Worm (Caenorhabditis elegans) whole organism, L2 larva: Measurements from ENCODE around the gene T09F3.5.
A peak's percentile ranks its signal among the peaks of the same experiment; 100 is the strongest.

Source experiments
- C34F6.9 ChIP-seq: fragments of 150-350 bp; optimal IDR thresholded peaks from 2 replicates; lab custom pipeline; 2014; ENCODE audit warnings: missing biosample characterization, missing genetic modification characterization
- Y55F3AM.14 ChIP-seq: fragments of 200-800 bp; sonication (Bioruptor generic); optimal IDR thresholded peaks from 2 replicates; lab custom pipeline; 2018; ENCODE audit warnings: mild to moderate bottlenecking, missing genetic modification characterization, missing compliant biosample characterization
- ZK546.5 ChIP-seq: sonication (generic microtip); optimal IDR thresholded peaks from 2 replicates; lab custom pipeline; 2017; ENCODE audit warnings: missing biosample characterization, missing genetic modification characterization
- aly-2 ChIP-seq: fragments of 150-350 bp; optimal IDR thresholded peaks from 2 replicates; lab custom pipeline; 2014; ENCODE audit warnings: missing biosample characterization, missing genetic modification characterization
- ama-1 ChIP-seq: fragments of 150-350 bp; optimal IDR thresholded peaks from 2 replicates; lab custom pipeline; 2018; ENCODE audit warnings: inconsistent platforms
- blmp-1 ChIP-seq: sonication (generic microtip); optimal IDR thresholded peaks from 2 replicates; lab custom pipeline; 2017; ENCODE audit warnings: missing genetic modification characterization, mild to moderate bottlenecking, missing compliant biosample characterization, antibody characterized with exemption, moderate library complexity; ENCODE audit not compliant: insufficient read depth
- mdl-1 ChIP-seq, 2 experiments: fragments of 150-350 bp in 1 of 2; sonication (generic microtip) in 1 of 2; optimal IDR thresholded peaks; 2 replicates each; lab custom pipeline; 2017; ENCODE audit warnings: missing biosample characterization in 2 of 2, missing genetic modification characterization in 2 of 2
- nhr-237 ChIP-seq: fragments of 150-350 bp; optimal IDR thresholded peaks from 2 replicates; lab custom pipeline; 2014; ENCODE audit warnings: missing biosample characterization, missing genetic modification characterization
- nhr-25 ChIP-seq: fragments of 150-350 bp; sonication (generic microtip); optimal IDR thresholded peaks from 3 replicates; lab custom pipeline; 2014; ENCODE audit warnings: missing biosample characterization, missing genetic modification characterization
- nhr-6 ChIP-seq: fragments of 150-350 bp; optimal IDR thresholded peaks from 2 replicates; lab custom pipeline; 2014; ENCODE audit warnings: missing biosample characterization, missing genetic modification characterization
- nhr-77 ChIP-seq: fragments of 150-350 bp; optimal IDR thresholded peaks from 2 replicates; lab custom pipeline; 2014; ENCODE audit warnings: missing biosample characterization, missing genetic modification characterization
- snpc-4 ChIP-seq: fragments of 150-350 bp; optimal IDR thresholded peaks from 2 replicates; lab custom pipeline; 2014; ENCODE audit warnings: missing biosample characterization, missing genetic modification characterization
- ztf-1 ChIP-seq: fragments of 200-800 bp; sonication (Bioruptor generic); conservative IDR thresholded peaks from 2 replicates; pipeline ENCODE4 v1.3.6; 2022; ENCODE audit warnings: missing genetic modification characterization, missing compliant biosample characterization
- ztf-11 ChIP-seq: sonication (generic microtip); optimal IDR thresholded peaks from 2 replicates; lab custom pipeline; 2017; ENCODE audit warnings: missing biosample characterization, missing genetic modification characterization

DNA sequence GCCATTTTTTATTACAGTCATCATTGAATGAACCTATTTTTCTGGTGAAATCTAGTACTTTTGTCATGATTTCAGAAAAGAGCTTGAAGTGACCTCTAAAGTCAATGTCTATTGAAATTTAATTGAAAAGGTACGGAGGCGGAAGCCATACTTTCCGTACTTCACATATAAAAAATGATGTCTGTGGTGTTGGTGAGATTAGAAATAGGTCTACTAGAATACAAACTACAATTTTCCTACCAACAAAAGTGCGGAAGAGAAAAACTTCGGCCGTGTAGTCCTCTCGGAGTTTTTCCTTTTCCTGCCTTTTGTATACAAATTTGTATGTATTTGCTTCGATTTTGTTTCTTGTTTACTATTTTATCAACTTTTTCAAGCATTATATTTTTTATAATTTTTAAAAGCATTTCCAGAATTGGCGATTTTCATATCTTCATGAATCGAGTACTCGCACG is 1.3 kb upstream of the T09F3.5 start, which contains the start of gene T09F3.4:
- no peak for TF ChIP-seq ztf-1 (GFP tag; lab: Robert Waterston, UW)
- no peak for TF ChIP-seq blmp-1
- no peak for TF ChIP-seq ZK546.5
- no peak for TF ChIP-seq ztf-11 (tag; lab: Kevin White, UChicago)
- TF ChIP-seq nhr-25 = peak; percentile 65
- TF ChIP-seq ama-1 (lab: Kevin White, UChicago) = no peak
- TF ChIP-seq Y55F3AM.14 (GFP tag; lab: Kevin White, UChicago) = no peak
- TF ChIP-seq nhr-6 (tag; lab: Kevin White, UChicago) = no peak
- TF ChIP-seq C34F6.9 = peak; percentile 43
- no peak for TF ChIP-seq mdl-1 (tag; optimal IDR thresholded peaks at IDR 0.05; lab: Kevin White, UChicago)
- no peak for TF ChIP-seq aly-2
- no peak for TF ChIP-seq snpc-4
- no peak for TF ChIP-seq nhr-77 (tag; lab: Kevin White, UChicago)
- TF ChIP-seq nhr-237 (tag; lab: Kevin White, UChicago) = no peak
